Worm (Caenorhabditis elegans): Measurements from ENCODE around the gene F26F2.3.

The F26F2.3 gene

ce11 chrV:20580511-20581040 is 14.2 kb upstream of the F26F2.3 start, which contains the start of gene F26F2.7 (continued):
- TF ChIP-seq sea-2 (GFP tag; IDR thresholded peaks at IDR 0.05) (no peak), T07F8.4 (tag; optimal IDR thresholded peaks at IDR 0.05) (no peak), egl-44 (GFP tag; IDR thresholded peaks at IDR 0.05) (no peak), tlf-1 (GFP tag; optimal IDR thresholded peaks at IDR 0.05) (peak; percentile 92), let-607 (tag; optimal IDR thresholded peaks at IDR 0.05) (peak; percentile 33 to 81), hmg-20 (GFP tag; IDR thresholded peaks at IDR 0.05) (peak; percentile 79), attf-3 (GFP tag; conservative IDR thresholded peaks at IDR 0.05) (peak; percentile 58), lin-40 (tag; optimal IDR thresholded peaks at IDR 0.05) (peak; percentile 90), ztf-6 (GFP tag; IDR thresholded peaks at IDR 0.05) (no peak), madf-10 (tag; optimal IDR thresholded peaks at IDR 0.05) (peak; percentile 78), K11D2.4 (GFP tag; IDR thresholded peaks at IDR 0.05) (peak; percentile 79), tbp1 (GFP tag; optimal IDR thresholded peaks at IDR 0.05) (peak; percentile 72), nhr-179 (tag; optimal IDR thresholded peaks at IDR 0.05) (no peak), mcd-1 (GFP tag; IDR thresholded peaks at IDR 0.05) (peak; percentile 88; the same call in 1 of the 2 replicates), snpc-1.3 (tag; optimal IDR thresholded peaks at IDR 0.05; ENCODE audit: insufficient read depth) (peak; percentile 44), snpc-1.1 (tag; optimal IDR thresholded peaks at IDR 0.05; ENCODE audit: insufficient read depth) (peak; percentile 41), nhr-90 (tag; optimal IDR thresholded peaks at IDR 0.05) (no peak), Y67H2A.10 (GFP tag; conservative IDR thresholded peaks at IDR 0.05) (peak; percentile 63; the same call in 1 of the 2 replicates), tbx-9 (tag; optimal IDR thresholded peaks at IDR 0.05; ENCODE audit: borderline replicate concordance) (no peak), hmg-1.2 (GFP tag; IDR thresholded peaks at IDR 0.05) (peak; percentile 71), lin-54 (GFP tag; optimal IDR thresholded peaks at IDR 0.05) (peak; percentile 88), somi-1 (GFP tag; optimal IDR thresholded peaks at IDR 0.05) (peak; percentile 29), dpff-1 (tag; optimal IDR thresholded peaks at IDR 0.05) (no peak), him-1 (tag; optimal IDR thresholded peaks at IDR 0.05) (peak; percentile 77), F37B4.10 (GFP tag; IDR thresholded peaks at IDR 0.05) (0 out of 2 replicates have a peak, but pooled peaks have one; percentile 20), ztf-28 (GFP tag; IDR thresholded peaks at IDR 0.05) (no peak), unc-130 (GFP tag; optimal IDR thresholded peaks at IDR 0.05) (peak; percentile 65), efl-1 (GFP tag; optimal IDR thresholded peaks at IDR 0.05) (peak; percentile 57), B0336.3 (GFP tag; IDR thresholded peaks at IDR 0.05) (peak; percentile 97), ztf-3 (GFP tag; optimal IDR thresholded peaks at IDR 0.05) (no peak), ets-4 (GFP tag; optimal IDR thresholded peaks at IDR 0.05) (no peak), madf-6 (GFP tag; IDR thresholded peaks at IDR 0.05) (peak; percentile 99), bed-2 (GFP tag; IDR thresholded peaks at IDR 0.05) (no peak), ceh-100 (GFP tag; IDR thresholded peaks at IDR 0.05) (no peak), nfyb-1 (GFP tag; IDR thresholded peaks at IDR 0.05) (no peak; the same call in 1 of the 2 replicates), F52B5.7 (tag; optimal IDR thresholded peaks at IDR 0.05) (no peak), let-526 (GFP tag; IDR thresholded peaks at IDR 0.05) (no peak), attf-6 (GFP tag; IDR thresholded peaks at IDR 0.05) (peak; percentile 79), C17E4.6 (GFP tag; IDR thresholded peaks at IDR 0.05) (peak; percentile 50; the same call in 1 of the 2 replicates), ceh-27 (GFP tag; optimal IDR thresholded peaks at IDR 0.05) (no peak), chd-7 (tag; optimal IDR thresholded peaks at IDR 0.05) (peak; percentile 34), athp-1 (tag; optimal IDR thresholded peaks at IDR 0.05) (peak; percentile 85), repo-1 (tag; optimal IDR thresholded peaks at IDR 0.05) (peak; percentile 89), unc-62 (GFP tag; optimal IDR thresholded peaks at IDR 0.05) (no peak), F39B2.1 (GFP tag; IDR thresholded peaks at IDR 0.05) (no peak), dpl-1 (GFP tag; optimal IDR thresholded peaks at IDR 0.05) (peak; percentile 59), ztf-26 (tag; optimal IDR thresholded peaks at IDR 0.05) (peak; percentile 76), nhr-120 (GFP tag; IDR thresholded peaks at IDR 0.05) (no peak)
